Fruit fly (Drosophila melanogaster): ENCODE data around the gene CG17032.

DNA sequence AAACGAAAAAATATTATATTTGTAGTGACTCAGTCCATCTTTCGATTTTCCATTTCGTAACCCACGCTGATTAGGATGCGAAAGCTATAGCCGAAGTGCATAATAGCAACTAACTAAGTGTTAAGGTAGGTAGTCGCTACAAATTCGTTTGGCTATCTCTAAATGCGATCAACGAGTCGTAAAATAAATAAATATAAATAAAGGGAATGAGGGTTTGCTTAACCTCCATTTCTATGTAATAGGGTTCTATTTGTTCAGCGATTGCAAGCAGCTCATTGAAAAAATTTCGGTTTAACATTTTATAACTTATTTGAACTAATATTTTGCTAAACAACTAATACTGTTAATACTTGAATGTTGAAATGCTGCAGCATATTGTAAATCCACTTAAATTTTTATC is 51.5 kb downstream of the CG17032 start:
- TF ChIP-seq pdm3 (GFP tag; optimal IDR thresholded peaks at IDR 0.05) (no peak), CG11902 (GFP tag; optimal IDR thresholded peaks at IDR 0.05) (no peak), cyc (GFP tag; optimal IDR thresholded peaks at IDR 0.05) (no peak), CG3919 (GFP tag; optimal IDR thresholded peaks at IDR 0.05) (no peak), Met (GFP tag; optimal IDR thresholded peaks at IDR 0.05) (no peak), CG15336 (GFP tag; IDR thresholded peaks at IDR 0.05) (no peak), net (GFP tag; optimal IDR thresholded peaks at IDR 0.05) (no peak), CG9139 (GFP tag; optimal IDR thresholded peaks at IDR 0.05) (no peak), CG8119 (GFP tag; IDR thresholded peaks at IDR 0.05) (no peak), CG6792 (GFP tag; optimal IDR thresholded peaks at IDR 0.05) (no peak), CG8632 (GFP tag; optimal IDR thresholded peaks at IDR 0.05) (no peak), CG6276 (GFP tag; optimal IDR thresholded peaks at IDR 0.05) (no peak), CG34406 (GFP tag; optimal IDR thresholded peaks at IDR 0.05) (no peak)
